Fruit fly (Drosophila melanogaster): Measurements from ENCODE around the gene Flo2.
A peak's percentile ranks its signal among the peaks of the same experiment; 100 is the strongest.

The Flo2 gene

dm6 chrX:14839047-14839446 lies at the start of gene Flo2, which contains the start of gene CG32590:
Flo2 (plus strand) TSS chrX:14839376.
CG32590 (minus strand) TSS chrX:14839106.
- peak; percentile 26 for TF ChIP-seq exex (tag; optimal IDR thresholded peaks at IDR 0.05)
- TF ChIP-seq ranshi (GFP tag; IDR thresholded peaks at IDR 0.05) = peak; percentile 81
- peak; percentile 89 for TF ChIP-seq sob (GFP tag; IDR thresholded peaks at IDR 0.05)
- peak; percentile 59 for TF ChIP-seq Drgx (GFP tag; IDR thresholded peaks at IDR 0.05)
- TF ChIP-seq CG34224 (GFP tag; IDR thresholded peaks at IDR 0.05; ENCODE audit: partially characterized antibody) = peak; percentile 98
- peak; percentile 76 for TF ChIP-seq rib (GFP tag; IDR thresholded peaks at IDR 0.05)
- no peak for TF ChIP-seq Hmx (GFP tag; optimal IDR thresholded peaks at IDR 0.05)
- peak; percentile 10 for TF ChIP-seq CG12236 (GFP tag; optimal IDR thresholded peaks at IDR 0.05)
- TF ChIP-seq CG4424 (GFP tag; optimal IDR thresholded peaks at IDR 0.05) = peak; percentile 74
- TF ChIP-seq CG10209 (GFP tag; optimal IDR thresholded peaks at IDR 0.05) = peak; percentile 41
- no peak for TF ChIP-seq pita (GFP tag; optimal IDR thresholded peaks at IDR 0.05)
- no peak for TF ChIP-seq gcm2 (GFP tag; optimal IDR thresholded peaks at IDR 0.05)
- TF ChIP-seq croc (GFP tag; conservative IDR thresholded peaks at IDR 0.05) = no peak; the same call in 1 of the 3 replicates
- peak; percentile 52 for TF ChIP-seq Lhr (GFP tag; optimal IDR thresholded peaks at IDR 0.05)
- peak; percentile 78 for TF ChIP-seq CG7372 (GFP tag; IDR thresholded peaks at IDR 0.05)
- peak; percentile 67 for TF ChIP-seq CG4730 (GFP tag; IDR thresholded peaks at IDR 0.05)
- no peak for TF ChIP-seq ac (GFP tag; optimal IDR thresholded peaks at IDR 0.05)
- peak; percentile 61 for TF ChIP-seq CG8924 (tag; optimal IDR thresholded peaks at IDR 0.05)
- TF ChIP-seq CG42726 (GFP tag; IDR thresholded peaks at IDR 0.05; ENCODE audit: partially characterized antibody) = peak; percentile 79; the same call in 1 of the 2 replicates
- TF ChIP-seq CG10979 (tag; optimal IDR thresholded peaks at IDR 0.05) = peak; percentile 45
- TF ChIP-seq MESR4 (GFP tag; optimal IDR thresholded peaks at IDR 0.05) = peak; percentile 25
- peak; percentile 12 for TF ChIP-seq nerfin-1 (tag; optimal IDR thresholded peaks at IDR 0.05)
- peak; percentile 88 for TF ChIP-seq CG34422 (GFP tag; IDR thresholded peaks at IDR 0.05)
- TF ChIP-seq vvl (GFP tag; IDR thresholded peaks at IDR 0.05) = peak; percentile 90
- TF ChIP-seq NC2β (GFP tag; optimal IDR thresholded peaks at IDR 0.05) = peak; percentile 31
- peak; percentile 57 for TF ChIP-seq fu2 (GFP tag; optimal IDR thresholded peaks at IDR 0.05)
- TF ChIP-seq pzg (GFP tag; optimal IDR thresholded peaks at IDR 0.05) = peak; percentile 78
- peak; percentile 34 for TF ChIP-seq CG9876 (GFP tag; optimal IDR thresholded peaks at IDR 0.05)
- TF ChIP-seq prd (optimal IDR thresholded peaks at IDR 0.05) = no peak
- TF ChIP-seq prd (GFP tag; IDR thresholded peaks at IDR 0.05) = peak; percentile 91
- peak; percentile 65 for TF ChIP-seq CG1792 (GFP tag; optimal IDR thresholded peaks at IDR 0.05)
- TF ChIP-seq Mrtf (GFP tag; IDR thresholded peaks at IDR 0.05) = 0 out of 3 replicates have a peak, but pooled peaks have one; percentile 34
- peak; percentile 53; the same call in 1 of the 3 replicates for TF ChIP-seq gce (GFP tag; IDR thresholded peaks at IDR 0.05)
- peak; percentile 51 for TF ChIP-seq Meics (GFP tag; optimal IDR thresholded peaks at IDR 0.05)
- peak; percentile 12 for TF ChIP-seq CG33557 (GFP tag; optimal IDR thresholded peaks at IDR 0.05)
- peak; percentile 55 for TF ChIP-seq Atf-2 (GFP tag; optimal IDR thresholded peaks at IDR 0.05)
- TF ChIP-seq CG10147 (GFP tag; optimal IDR thresholded peaks at IDR 0.05) = peak; percentile 62
- peak; percentile 13 for TF ChIP-seq CG12104 (GFP tag; optimal IDR thresholded peaks at IDR 0.05)
- peak; percentile 84 for TF ChIP-seq pho (GFP tag; optimal IDR thresholded peaks at IDR 0.05)
- TF ChIP-seq CG10431 (GFP tag; optimal IDR thresholded peaks at IDR 0.05) = no peak
- peak; percentile 38 for TF ChIP-seq corto (GFP tag; optimal IDR thresholded peaks at IDR 0.05)
- peak; percentile 64 for TF ChIP-seq fd3F (GFP tag; optimal IDR thresholded peaks at IDR 0.05)
- peak; percentile 69 for TF ChIP-seq gro (GFP tag; optimal IDR thresholded peaks at IDR 0.05)
- TF ChIP-seq z (GFP tag; IDR thresholded peaks at IDR 0.05) = no peak
- no peak for TF ChIP-seq D (optimal IDR thresholded peaks at IDR 0.05)
- no peak for TF ChIP-seq D (GFP tag; optimal IDR thresholded peaks at IDR 0.05)
- peak; percentile 65 for TF ChIP-seq Abd-B (GFP tag; optimal IDR thresholded peaks at IDR 0.05)
- TF ChIP-seq CG7271 (tag; optimal IDR thresholded peaks at IDR 0.05) = peak; percentile 15
- TF ChIP-seq HLH4C (GFP tag; IDR thresholded peaks at IDR 0.05; ENCODE audit: partially characterized antibody) = peak; percentile 99
- TF ChIP-seq Dll (GFP tag; IDR thresholded peaks at IDR 0.05; ENCODE audit: partially characterized antibody) = peak; percentile 98
- peak; percentile 81 for TF ChIP-seq al (GFP tag; IDR thresholded peaks at IDR 0.05)
